Fruit fly (Drosophila melanogaster): ENCODE data around the gene CG34452.

The CG34452 gene

dm6 chr3L:15692388-15692787 lies 4.7 kb upstream of the CG34452 start (continued):
- no peak for TF ChIP-seq CG7745 (tag; optimal IDR thresholded peaks at IDR 0.05)
- TF ChIP-seq CG1233 (GFP tag; optimal IDR thresholded peaks at IDR 0.05): no peak
- TF ChIP-seq eyg (GFP tag; optimal IDR thresholded peaks at IDR 0.05): no peak
- no peak for TF ChIP-seq fd102C (GFP tag; optimal IDR thresholded peaks at IDR 0.05)
- no peak for TF ChIP-seq CG30431 (GFP tag; optimal IDR thresholded peaks at IDR 0.05)
- TF ChIP-seq CG8478 (optimal IDR thresholded peaks at IDR 0.05): no peak
- no peak for TF ChIP-seq psq (GFP tag; optimal IDR thresholded peaks at IDR 0.05)
- no peak for TF ChIP-seq Bteb2 (GFP tag; optimal IDR thresholded peaks at IDR 0.05)
- no peak for TF ChIP-seq CG10274 (GFP tag; optimal IDR thresholded peaks at IDR 0.05)
- no peak for TF ChIP-seq Tbp (GFP tag; optimal IDR thresholded peaks at IDR 0.05)
- TF ChIP-seq CG12071 (GFP tag; optimal IDR thresholded peaks at IDR 0.05): no peak
- peak; percentile 34 for TF ChIP-seq Vsx1 (GFP tag; optimal IDR thresholded peaks at IDR 0.05)
- no peak for TF ChIP-seq ato (GFP tag; IDR thresholded peaks at IDR 0.05; ENCODE audit: partially characterized antibody)
- peak; percentile 97 for TF ChIP-seq exex (tag; optimal IDR thresholded peaks at IDR 0.05)
- TF ChIP-seq CG1024 (GFP tag; IDR thresholded peaks at IDR 0.05): no peak
- 0 out of 2 replicates have a peak, but pooled peaks have one; percentile 33 for TF ChIP-seq GATAe (GFP tag; conservative IDR thresholded peaks at IDR 0.05)
- TF ChIP-seq sug (tag; optimal IDR thresholded peaks at IDR 0.05): peak; percentile 35
- no peak for TF ChIP-seq al (GFP tag; IDR thresholded peaks at IDR 0.05)
- TF ChIP-seq Hr39 (optimal IDR thresholded peaks at IDR 0.05): no peak
- TF ChIP-seq Mrtf (GFP tag; IDR thresholded peaks at IDR 0.05): no peak
- peak; percentile 89 for TF ChIP-seq mirr (GFP tag; optimal IDR thresholded peaks at IDR 0.05)
- no peak for TF ChIP-seq ab (GFP tag; optimal IDR thresholded peaks at IDR 0.05)
- TF ChIP-seq bcd (GFP tag; optimal IDR thresholded peaks at IDR 0.05): no peak
- no peak for TF ChIP-seq Hey (tag; optimal IDR thresholded peaks at IDR 0.05)
- no peak for TF ChIP-seq mam (GFP tag; optimal IDR thresholded peaks at IDR 0.05)
- no peak for TF ChIP-seq Dref (GFP tag; IDR thresholded peaks at IDR 0.05)
- TF ChIP-seq CG3995 (GFP tag; optimal IDR thresholded peaks at IDR 0.05): no peak
- TF ChIP-seq CG4854 (GFP tag; optimal IDR thresholded peaks at IDR 0.05): no peak
- no peak for TF ChIP-seq CG16815 (GFP tag; optimal IDR thresholded peaks at IDR 0.05)
- TF ChIP-seq CG9817 (tag; optimal IDR thresholded peaks at IDR 0.05): no peak
- no peak for TF ChIP-seq vfl (GFP tag; optimal IDR thresholded peaks at IDR 0.05)
- no peak for TF ChIP-seq CG2889 (GFP tag; IDR thresholded peaks at IDR 0.05)
- TF ChIP-seq toy (GFP tag; IDR thresholded peaks at IDR 0.05): no peak

dm6 chr3L:15691968-15692367 lies 4.3 kb upstream of the CG34452 start, which contains the start of gene CG34451:
TSS of gene CG34451 (minus strand) at chr3L:15692068.
- TF ChIP-seq row (GFP tag; IDR thresholded peaks at IDR 0.05): 0 out of 3 replicates have a peak, but pooled peaks have one; percentile 6
- no peak for TF ChIP-seq chinmo (GFP tag; IDR thresholded peaks at IDR 0.05; ENCODE audit: partially characterized antibody)
- TF ChIP-seq sens (GFP tag): peak; percentile 11
- no peak for TF ChIP-seq usp (GFP tag; optimal IDR thresholded peaks at IDR 0.05)

- peak; percentile 0 for TF ChIP-seq CG2120 (GFP tag; optimal IDR thresholded peaks at IDR 0.05)
- TF ChIP-seq CG17361 (GFP tag; IDR thresholded peaks at IDR 0.05): peak; percentile 53; the same call in 1 of the 3 replicates
- no peak for TF ChIP-seq ab (GFP tag; optimal IDR thresholded peaks at IDR 0.05)
- peak; percentile 28 for TF ChIP-seq lab (GFP tag; optimal IDR thresholded peaks at IDR 0.05)
- TF ChIP-seq kah (GFP tag; optimal IDR thresholded peaks at IDR 0.05): no peak
- TF ChIP-seq gsb-n (tag; optimal IDR thresholded peaks at IDR 0.05): peak; percentile 31
- TF ChIP-seq CG11504 (tag; optimal IDR thresholded peaks at IDR 0.05): peak; percentile 62
- peak; percentile 31 for TF ChIP-seq odd (GFP tag; optimal IDR thresholded peaks at IDR 0.05)
- TF ChIP-seq Dek (tag; optimal IDR thresholded peaks at IDR 0.05): peak; percentile 3
- TF ChIP-seq chif (GFP tag; optimal IDR thresholded peaks at IDR 0.05): no peak
- peak; percentile 21 for TF ChIP-seq pb (GFP tag; optimal IDR thresholded peaks at IDR 0.05)
- no peak for TF ChIP-seq CG30431 (GFP tag; optimal IDR thresholded peaks at IDR 0.05)
- peak; percentile 23 for TF ChIP-seq mirr (GFP tag; optimal IDR thresholded peaks at IDR 0.05)
- peak; percentile 19 for TF ChIP-seq CG6654 (GFP tag; optimal IDR thresholded peaks at IDR 0.05)
- TF ChIP-seq CG18619 (GFP tag; optimal IDR thresholded peaks at IDR 0.05): no peak
- TF ChIP-seq CG6689 (GFP tag; IDR thresholded peaks at IDR 0.05): 0 out of 2 replicates have a peak, but pooled peaks have one; percentile 10
Measured at dm6 chr3L:15690711-15691591, 3.2 kb upstream of the CG34452 start.
